Worm (Caenorhabditis elegans): ENCODE results near the gene F28A12.3.
A peak's percentile ranks its signal among the peaks of the same experiment; 100 is the strongest.

The F28A12.3 gene

ce11 chrV:8609776-8610529, 31.2 kb downstream of the F28A12.3 start:
- TF ChIP-seq elt-1 (tag; optimal IDR thresholded peaks at IDR 0.05) (no peak), nfya-1 (tag; optimal IDR thresholded peaks at IDR 0.05; ENCODE audit: insufficient read depth) (peak; percentile 28), ZK546.5 (tag; optimal IDR thresholded peaks at IDR 0.05) (no peak), unc-62 (GFP tag; optimal IDR thresholded peaks at IDR 0.05) (no peak), skn-1 (tag; optimal IDR thresholded peaks at IDR 0.05) (no peak), elt-3 (tag; optimal IDR thresholded peaks at IDR 0.05) (no peak), snpc-4 (tag; optimal IDR thresholded peaks at IDR 0.05) (peak; percentile 31), egl-5 (tag; optimal IDR thresholded peaks at IDR 0.05) (no peak), fkh-10 (GFP tag; optimal IDR thresholded peaks at IDR 0.05) (no peak), lin-39 (tag; optimal IDR thresholded peaks at IDR 0.05) (peak; percentile 65), mdl-1 (tag; optimal IDR thresholded peaks at IDR 0.05) (peak; percentile 3), pqm-1 (tag; optimal IDR thresholded peaks at IDR 0.05) (no peak), nhr-43 (tag; optimal IDR thresholded peaks at IDR 0.05; ENCODE audit: poor library complexity, severe bottlenecking) (peak; percentile 42), hmg-11 (tag; optimal IDR thresholded peaks at IDR 0.05) (peak; percentile 60), fos-1 (tag; optimal IDR thresholded peaks at IDR 0.05) (no peak), elt-2 (tag; optimal IDR thresholded peaks at IDR 0.05) (no peak)

- TF ChIP-seq ceh-9 (tag; optimal IDR thresholded peaks at IDR 0.05): no peak
- TF ChIP-seq pha-4 (tag; optimal IDR thresholded peaks at IDR 0.05): no peak
- no peak for TF ChIP-seq nhr-25 (tag; optimal IDR thresholded peaks at IDR 0.05)
- no peak for TF ChIP-seq egl-27 (tag; optimal IDR thresholded peaks at IDR 0.05)
- no peak for TF ChIP-seq elt-2 (tag; optimal IDR thresholded peaks at IDR 0.05)
- TF ChIP-seq nhr-76 (tag; optimal IDR thresholded peaks at IDR 0.05): no peak
- no peak for TF ChIP-seq ceh-28 (tag; optimal IDR thresholded peaks at IDR 0.05)
These were observed 32.7 kb downstream of the F28A12.3 start for ce11 chrV:8608483-8608882.

ce11 chrV:8607353-8607850, 33.8 kb downstream of the F28A12.3 start, which contains the start of gene smk-1:
TSS of gene smk-1 (plus strand) at chrV:8607800.
- no peak for TF ChIP-seq nhr-12 (tag; optimal IDR thresholded peaks at IDR 0.05)
- TF ChIP-seq nhr-23 (tag; optimal IDR thresholded peaks at IDR 0.05): peak; percentile 67
- no peak for TF ChIP-seq ceh-16 (tag; optimal IDR thresholded peaks at IDR 0.05)
- TF ChIP-seq nhr-67 (tag; optimal IDR thresholded peaks at IDR 0.05): no peak
- no peak for TF ChIP-seq egl-27 (tag; optimal IDR thresholded peaks at IDR 0.05)
- TF ChIP-seq nhr-25 (tag; optimal IDR thresholded peaks at IDR 0.05): peak; percentile 89
- no peak for TF ChIP-seq daf-12 (tag; optimal IDR thresholded peaks at IDR 0.05)

ce11 chrV:8606099-8606696, 35.0 kb downstream of the F28A12.3 start, which contains the start of gene vps-60:
TSS of gene vps-60 (minus strand) at chrV:8606128.
- TF ChIP-seq nhr-25 (tag; optimal IDR thresholded peaks at IDR 0.05): peak; percentile 93
- no peak for TF ChIP-seq ceh-9 (tag; optimal IDR thresholded peaks at IDR 0.05)
- peak; percentile 43 for TF ChIP-seq elt-1 (tag; optimal IDR thresholded peaks at IDR 0.05)
- TF ChIP-seq lin-39 (tag; optimal IDR thresholded peaks at IDR 0.05): peak; percentile 93
- peak; percentile 88 for TF ChIP-seq elt-2 (tag; optimal IDR thresholded peaks at IDR 0.05)
- TF ChIP-seq egl-5 (tag; optimal IDR thresholded peaks at IDR 0.05): peak; percentile 89
- no peak for TF ChIP-seq ztf-11 (tag; optimal IDR thresholded peaks at IDR 0.05)
- TF ChIP-seq lsy-12 (tag; optimal IDR thresholded peaks at IDR 0.05): peak; percentile 59
- TF ChIP-seq egl-27 (tag; optimal IDR thresholded peaks at IDR 0.05): peak; percentile 89
- peak; percentile 86 for TF ChIP-seq ama-1 (optimal IDR thresholded peaks at IDR 0.05)
- TF ChIP-seq eor-1 (tag; optimal IDR thresholded peaks at IDR 0.05): no peak
- no peak for TF ChIP-seq unc-39 (tag; optimal IDR thresholded peaks at IDR 0.05)
- peak; percentile 98 for TF ChIP-seq pha-4 (tag; optimal IDR thresholded peaks at IDR 0.05)
- no peak for TF ChIP-seq nhr-76 (tag; optimal IDR thresholded peaks at IDR 0.05)
- peak; percentile 57 for TF ChIP-seq skn-1 (tag; optimal IDR thresholded peaks at IDR 0.05)
- TF ChIP-seq ztf-4 (tag; optimal IDR thresholded peaks at IDR 0.05): no peak
- TF ChIP-seq unc-62 (GFP tag; optimal IDR thresholded peaks at IDR 0.05): peak; percentile 11
- TF ChIP-seq nfya-1 (tag; optimal IDR thresholded peaks at IDR 0.05; ENCODE audit: insufficient read depth): peak; percentile 95
- TF ChIP-seq zag-1 (tag; optimal IDR thresholded peaks at IDR 0.05): no peak
- peak; percentile 81 for TF ChIP-seq snpc-4 (tag; optimal IDR thresholded peaks at IDR 0.05)
- TF ChIP-seq aly-2 (tag; optimal IDR thresholded peaks at IDR 0.05): no peak
- no peak for TF ChIP-seq nhr-237 (tag; optimal IDR thresholded peaks at IDR 0.05)
- TF ChIP-seq fkh-10 (GFP tag; optimal IDR thresholded peaks at IDR 0.05): peak; percentile 84
- TF ChIP-seq nhr-77 (tag; optimal IDR thresholded peaks at IDR 0.05): peak; percentile 25
- TF ChIP-seq jun-1 (tag; optimal IDR thresholded peaks at IDR 0.05): peak; percentile 95
- peak; percentile 97 for TF ChIP-seq nhr-23 (tag; optimal IDR thresholded peaks at IDR 0.05)
- peak; percentile 72 for TF ChIP-seq nhr-43 (tag; optimal IDR thresholded peaks at IDR 0.05; ENCODE audit: poor library complexity, severe bottlenecking)
- TF ChIP-seq nhr-12 (tag; optimal IDR thresholded peaks at IDR 0.05): no peak
- no peak for TF ChIP-seq nhr-28 (tag; optimal IDR thresholded peaks at IDR 0.05)
- no peak for TF ChIP-seq nhr-67 (tag; optimal IDR thresholded peaks at IDR 0.05)
- peak; percentile 61 for TF ChIP-seq tbx-2 (tag; optimal IDR thresholded peaks at IDR 0.05)
- no peak for TF ChIP-seq mml-1 (tag; optimal IDR thresholded peaks at IDR 0.05)
- TF ChIP-seq sea-2 (GFP tag; optimal IDR thresholded peaks at IDR 0.05): no peak
- no peak for TF ChIP-seq ceh-82 (tag; optimal IDR thresholded peaks at IDR 0.05)

Measured in whole organism, L3 larva.